Fruit fly (Drosophila melanogaster): ENCODE results near the gene CG3081.

Gene CG3081

dm6 chrX:4649751-4650150 is 6.0 kb upstream of the CG3081 start, which contains the start of the genes Cbp80 and Torsin (continued):
- TF ChIP-seq CoRest (tag; optimal IDR thresholded peaks at IDR 0.05) (no peak), kay (GFP tag; optimal IDR thresholded peaks at IDR 0.05) (no peak), CHES-1-like (GFP tag; optimal IDR thresholded peaks at IDR 0.05) (no peak), HmgZ (tag; optimal IDR thresholded peaks at IDR 0.05) (peak; percentile 19), bowl (GFP tag; IDR thresholded peaks at IDR 0.05) (no peak), CG9797 (GFP tag; optimal IDR thresholded peaks at IDR 0.05) (peak; percentile 3), CG13296 (GFP tag; optimal IDR thresholded peaks at IDR 0.05) (no peak), CG9727 (GFP tag; optimal IDR thresholded peaks at IDR 0.05) (peak; percentile 1), ftz-f1 (GFP tag; optimal IDR thresholded peaks at IDR 0.05) (no peak), disco-r (GFP tag; optimal IDR thresholded peaks at IDR 0.05) (no peak), CG12659 (GFP tag; optimal IDR thresholded peaks at IDR 0.05) (peak; percentile 36), YL-1 (GFP tag; optimal IDR thresholded peaks at IDR 0.05) (peak; percentile 7), Taf1 (GFP tag; IDR thresholded peaks at IDR 0.05) (no peak), zen2 (GFP tag; IDR thresholded peaks at IDR 0.05; ENCODE audit: partially characterized antibody) (peak; percentile 73; the same call in 2 of the 3 replicates), lov (optimal IDR thresholded peaks at IDR 0.05) (no peak), lov (GFP tag; IDR thresholded peaks at IDR 0.05) (no peak), Ravus (GFP tag; IDR thresholded peaks at IDR 0.05) (no peak), CG2202 (tag; optimal IDR thresholded peaks at IDR 0.05) (no peak), twi (tag; optimal IDR thresholded peaks at IDR 0.05) (no peak), dm (GFP tag; optimal IDR thresholded peaks at IDR 0.05) (peak; percentile 49), hb (GFP tag; IDR thresholded peaks at IDR 0.05; ENCODE audit: partially characterized antibody) (peak; percentile 91), chinmo (GFP tag; IDR thresholded peaks at IDR 0.05; ENCODE audit: partially characterized antibody) (peak; percentile 84; the same call in 2 of the 4 replicates), CG1647 (GFP tag; optimal IDR thresholded peaks at IDR 0.05) (no peak), Scr (GFP tag; IDR thresholded peaks at IDR 0.05; ENCODE audit: partially characterized antibody) (peak; percentile 92), CG6854 (GFP tag; optimal IDR thresholded peaks at IDR 0.05) (no peak), CG6175 (GFP tag; IDR thresholded peaks at IDR 0.05) (no peak), CG6791 (GFP tag; IDR thresholded peaks at IDR 0.05; ENCODE audit: partially characterized antibody) (peak; percentile 84), CG6683 (GFP tag; optimal IDR thresholded peaks at IDR 0.05) (no peak), Bdp1 (GFP tag; optimal IDR thresholded peaks at IDR 0.05) (no peak), sd (tag; optimal IDR thresholded peaks at IDR 0.05) (peak; percentile 90), sna (GFP tag; IDR thresholded peaks at IDR 0.05; ENCODE audit: partially characterized antibody) (peak; percentile 93), ssp (GFP tag; IDR thresholded peaks at IDR 0.05) (0 out of 2 replicates have a peak, but pooled peaks have one; percentile 22), CG2120 (GFP tag; optimal IDR thresholded peaks at IDR 0.05) (peak; percentile 30), schlank (tag; optimal IDR thresholded peaks at IDR 0.05) (no peak), CG17802 (tag; optimal IDR thresholded peaks at IDR 0.05) (peak; percentile 58), Mad (GFP tag; optimal IDR thresholded peaks at IDR 0.05) (peak; percentile 39), CG12744 (GFP tag; optimal IDR thresholded peaks at IDR 0.05) (no peak), amos (GFP tag; IDR thresholded peaks at IDR 0.05; ENCODE audit: partially characterized antibody) (peak; percentile 77), CG10267 (tag; optimal IDR thresholded peaks at IDR 0.05) (peak; percentile 26), CG17186 (GFP tag; optimal IDR thresholded peaks at IDR 0.05) (peak; percentile 45), row (GFP tag; IDR thresholded peaks at IDR 0.05) (peak; percentile 70), wek (GFP tag; optimal IDR thresholded peaks at IDR 0.05) (peak; percentile 14), ap (GFP tag; IDR thresholded peaks at IDR 0.05) (no peak), CG3163 (GFP tag; optimal IDR thresholded peaks at IDR 0.05) (no peak), tap (tag; optimal IDR thresholded peaks at IDR 0.05) (no peak), Dref (GFP tag; IDR thresholded peaks at IDR 0.05) (peak; percentile 73), knrl (GFP tag; IDR thresholded peaks at IDR 0.05; ENCODE audit: partially characterized antibody) (peak; percentile 84), D19B (GFP tag; optimal IDR thresholded peaks at IDR 0.05) (no peak), CG1792 (GFP tag; optimal IDR thresholded peaks at IDR 0.05) (no peak), CG17612 (GFP tag; IDR thresholded peaks at IDR 0.05) (no peak), sisA (GFP tag; IDR thresholded peaks at IDR 0.05) (no peak)

Data from whole organism, embryonic.